Worm (Caenorhabditis elegans) whole organism, mixed stage, embryonic: ENCODE measurements around the gene F49F1.14.

Experiments
- M03D4.4 ChIP-seq: sonication (generic microtip); optimal IDR thresholded peaks from 2 replicates; lab custom pipeline; 2017; ENCODE audit warnings: mild to moderate bottlenecking, missing genetic modification characterization, missing compliant biosample characterization
- bed-3 ChIP-seq: fragments of 200-800 bp; sonication (Bioruptor generic); optimal IDR thresholded peaks from 3 replicates; lab custom pipeline; 2018; ENCODE audit warnings: mild to moderate bottlenecking, missing genetic modification characterization, moderate library complexity, missing compliant biosample characterization
- blmp-1 ChIP-seq: fragments of 150-350 bp; optimal IDR thresholded peaks from 2 replicates; lab custom pipeline; 2014; ENCODE audit warnings: missing biosample characterization, missing genetic modification characterization
- ceh-39 ChIP-seq: fragments of 150-350 bp; optimal IDR thresholded peaks from 2 replicates; lab custom pipeline; 2014; ENCODE audit warnings: missing biosample characterization, missing genetic modification characterization
- ceh-43 ChIP-seq: fragments of 200-800 bp; sonication (Bioruptor generic); optimal IDR thresholded peaks from 2 replicates; lab custom pipeline; 2018; ENCODE audit warnings: mild to moderate bottlenecking, missing genetic modification characterization, moderate library complexity, missing compliant biosample characterization
- ceh-83 ChIP-seq: fragments of 200-800 bp; sonication (Bioruptor generic); optimal IDR thresholded peaks from 2 replicates; lab custom pipeline; 2018; ENCODE audit warnings: mild to moderate bottlenecking, missing genetic modification characterization, missing compliant biosample characterization
- cnd-1 ChIP-seq: fragments of 200-800 bp; sonication (Bioruptor generic); optimal IDR thresholded peaks from 2 replicates; lab custom pipeline; 2018; ENCODE audit warnings: mild to moderate bottlenecking, missing genetic modification characterization, missing compliant biosample characterization
- drap-1 ChIP-seq: fragments of 200-800 bp; sonication (Bioruptor generic); optimal IDR thresholded peaks from 3 replicates; lab custom pipeline; 2018; ENCODE audit warnings: mild to moderate bottlenecking, missing genetic modification characterization, missing compliant biosample characterization
- elt-1 ChIP-seq: sonication (generic microtip); optimal IDR thresholded peaks from 2 replicates; lab custom pipeline; 2017; ENCODE audit warnings: missing genetic modification characterization, mild to moderate bottlenecking, missing compliant biosample characterization, antibody characterized with exemption, moderate library complexity, borderline replicate concordance; ENCODE audit not compliant: insufficient read depth
- elt-3 ChIP-seq: fragments of 150-350 bp; optimal IDR thresholded peaks from 2 replicates; lab custom pipeline; 2014; ENCODE audit warnings: missing biosample characterization, missing genetic modification characterization
- flh-1 ChIP-seq: fragments of 200-800 bp; sonication (Bioruptor generic); optimal IDR thresholded peaks from 2 replicates; lab custom pipeline; 2018; ENCODE audit warnings: mild to moderate bottlenecking, missing genetic modification characterization, moderate library complexity, missing compliant biosample characterization
- ham-2 ChIP-seq: fragments of 200-800 bp; sonication (Bioruptor generic); optimal IDR thresholded peaks from 2 replicates; lab custom pipeline; 2018; ENCODE audit warnings: mild to moderate bottlenecking, missing genetic modification characterization, missing compliant biosample characterization
- hlh-1 ChIP-seq: fragments of 150-350 bp; optimal IDR thresholded peaks from 2 replicates; lab custom pipeline; 2014; ENCODE audit warnings: missing biosample characterization, missing genetic modification reagents, missing genetic modification characterization
- lin-13 ChIP-seq: fragments of 150-350 bp; optimal IDR thresholded peaks from 2 replicates; lab custom pipeline; 2014; ENCODE audit warnings: missing biosample characterization, missing genetic modification characterization
- lin-32 ChIP-seq: fragments of 200-800 bp; sonication (Bioruptor generic); optimal IDR thresholded peaks from 2 replicates; lab custom pipeline; 2018; ENCODE audit warnings: mild to moderate bottlenecking, missing genetic modification characterization, missing compliant biosample characterization
- lsy-2 ChIP-seq: fragments of 150-350 bp; optimal IDR thresholded peaks from 2 replicates; lab custom pipeline; 2014; ENCODE audit warnings: missing biosample characterization, missing genetic modification characterization
- mab-5 ChIP-seq: fragments of 150-350 bp; optimal IDR thresholded peaks from 2 replicates; lab custom pipeline; 2014; ENCODE audit warnings: missing biosample characterization, missing genetic modification characterization
- nhr-12 ChIP-seq: fragments of 150-350 bp; optimal IDR thresholded peaks from 2 replicates; lab custom pipeline; 2014; ENCODE audit warnings: missing biosample characterization, missing genetic modification characterization
- nhr-2 ChIP-seq: fragments of 150-350 bp; optimal IDR thresholded peaks from 2 replicates; lab custom pipeline; 2014; ENCODE audit warnings: missing biosample characterization, missing genetic modification characterization
- nhr-237 ChIP-seq: fragments of 150-350 bp; optimal IDR thresholded peaks from 2 replicates; lab custom pipeline; 2014; ENCODE audit warnings: missing biosample characterization, missing genetic modification characterization
- nhr-28 ChIP-seq: fragments of 150-350 bp; optimal IDR thresholded peaks from 2 replicates; lab custom pipeline; 2014; ENCODE audit warnings: missing biosample characterization, missing genetic modification characterization
- nhr-76 ChIP-seq: sonication (generic microtip); optimal IDR thresholded peaks from 2 replicates; lab custom pipeline; 2017; ENCODE audit warnings: missing biosample characterization, missing genetic modification characterization
- pha-4 ChIP-seq: fragments of 150-350 bp; optimal IDR thresholded peaks from 2 replicates; lab custom pipeline; 2018; ENCODE audit warnings: missing biosample characterization, missing genetic modification reagents, missing genetic modification characterization
- sem-2 ChIP-seq: fragments of 200-800 bp; sonication (Bioruptor generic); optimal IDR thresholded peaks from 2 replicates; lab custom pipeline; 2018; ENCODE audit warnings: mild to moderate bottlenecking, missing genetic modification characterization, missing compliant biosample characterization
- snpc-4 ChIP-seq: fragments of 150-350 bp; optimal IDR thresholded peaks from 2 replicates; lab custom pipeline; 2014; ENCODE audit warnings: missing biosample characterization, missing genetic modification characterization
- sptf-1 ChIP-seq: sonication (generic microtip); optimal IDR thresholded peaks from 2 replicates; lab custom pipeline; 2017; ENCODE audit warnings: mild to moderate bottlenecking, missing genetic modification characterization, moderate library complexity, missing compliant biosample characterization
- tbx-8 ChIP-seq: fragments of 200-800 bp; sonication (Bioruptor generic); optimal IDR thresholded peaks from 2 replicates; lab custom pipeline; 2018; ENCODE audit warnings: mild to moderate bottlenecking, missing genetic modification characterization, moderate library complexity, missing compliant biosample characterization
- unc-39 ChIP-seq: fragments of 150-350 bp; optimal IDR thresholded peaks from 2 replicates; lab custom pipeline; 2014; ENCODE audit warnings: missing biosample characterization, missing genetic modification characterization
- unc-62 ChIP-seq: fragments of 150-350 bp; optimal IDR thresholded peaks from 2 replicates; lab custom pipeline; 2014; ENCODE audit warnings: missing biosample characterization, missing genetic modification reagents, missing genetic modification characterization
- zip-8 ChIP-seq: fragments of 150-350 bp; optimal IDR thresholded peaks from 2 replicates; lab custom pipeline; 2014; ENCODE audit warnings: missing biosample characterization, missing genetic modification characterization
- ztf-11 ChIP-seq: fragments of 150-350 bp; optimal IDR thresholded peaks from 2 replicates; lab custom pipeline; 2014; ENCODE audit warnings: missing biosample characterization, missing genetic modification characterization

F49F1.14 gene

DNA sequence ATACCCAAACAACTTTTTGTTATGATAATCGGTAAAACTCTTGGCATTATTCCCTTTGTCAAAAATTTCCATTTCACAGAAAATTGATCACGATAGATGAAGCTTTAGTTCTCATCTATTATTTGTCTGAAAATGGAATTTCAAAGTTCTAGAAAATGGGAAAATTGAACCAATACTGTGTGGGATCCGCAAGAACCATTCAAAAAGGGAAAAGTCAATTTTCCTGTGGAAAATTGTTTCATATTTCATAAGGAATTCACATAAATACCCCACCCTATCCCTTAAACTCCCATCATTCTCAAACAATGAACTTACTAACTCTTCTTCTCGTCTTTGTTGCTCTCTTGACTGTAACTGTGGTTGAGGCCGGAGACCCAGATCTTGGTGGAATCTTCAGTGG, 31.4 kb downstream of the F49F1.14 start, which contains the start of the genes C35B1.9 and C35B1.3:
Gene C35B1.9 (minus strand): TSS at position 101 of the 400 bp plus-strand sequence.
Gene C35B1.3 (plus strand): TSS at position 306 of the 400 bp plus-strand sequence.
- TF ChIP-seq ztf-11 (tag; lab: Kevin White, UChicago) (no peak), nhr-12 (no peak), pha-4 (tag; lab: Kevin White, UChicago) (no peak), bed-3 (GFP tag; lab: Kevin White, UChicago) (no peak), unc-62 (GFP tag; lab: Kevin White, UChicago) (no peak), zip-8 (tag; lab: Kevin White, UChicago) (no peak)

DNA sequence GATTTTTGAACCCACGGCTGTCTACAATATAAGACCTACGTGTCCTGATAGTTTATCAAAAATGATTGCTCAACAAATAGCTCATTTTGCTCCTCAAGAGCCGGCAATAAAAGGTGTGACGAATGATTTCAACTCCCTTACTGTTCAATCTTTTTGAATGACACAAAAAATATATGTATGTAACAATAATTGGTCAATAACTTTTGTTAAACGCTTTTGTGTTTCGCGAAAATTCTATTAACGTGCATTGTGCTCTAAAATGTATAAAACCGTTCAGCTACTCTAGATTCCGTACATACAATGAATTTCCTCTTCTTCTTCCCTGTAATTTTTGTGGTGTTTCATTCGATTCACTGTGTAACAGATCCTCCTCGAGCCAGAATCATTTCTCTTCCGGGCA, 32.8 kb downstream of the F49F1.14 start, which contains the start of gene C35B1.4:
Gene C35B1.4 (plus strand): TSS at position 301 of the 400 bp plus-strand sequence.
- TF ChIP-seq ceh-83 (GFP tag; lab: Kevin White, UChicago) (no peak), ham-2 (no peak), sem-2 (no peak), M03D4.4 (tag; lab: Kevin White, UChicago) (no peak), ceh-43 (GFP tag; lab: Kevin White, UChicago) (no peak), unc-39 (tag; lab: Kevin White, UChicago) (no peak), cnd-1 (tag; lab: Kevin White, UChicago) (no peak), hlh-1 (tag; lab: Kevin White, UChicago) (no peak), elt-3 (tag; lab: Kevin White, UChicago) (no peak), bed-3 (GFP tag; lab: Kevin White, UChicago) (no peak), nhr-237 (tag; lab: Kevin White, UChicago) (no peak), snpc-4 (tag; lab: Kevin White, UChicago) (no peak), pha-4 (tag; lab: Kevin White, UChicago) (no peak), lin-32 (GFP tag; lab: Kevin White, UChicago) (no peak), ztf-11 (tag; lab: Kevin White, UChicago) (no peak), flh-1 (GFP tag; lab: Kevin White, UChicago) (no peak), drap-1 (no peak), nhr-12 (no peak), mab-5 (no peak), nhr-76 (tag; lab: Kevin White, UChicago) (no peak)
- TF ChIP-seq, all 35 proteins: peak for 0

DNA sequence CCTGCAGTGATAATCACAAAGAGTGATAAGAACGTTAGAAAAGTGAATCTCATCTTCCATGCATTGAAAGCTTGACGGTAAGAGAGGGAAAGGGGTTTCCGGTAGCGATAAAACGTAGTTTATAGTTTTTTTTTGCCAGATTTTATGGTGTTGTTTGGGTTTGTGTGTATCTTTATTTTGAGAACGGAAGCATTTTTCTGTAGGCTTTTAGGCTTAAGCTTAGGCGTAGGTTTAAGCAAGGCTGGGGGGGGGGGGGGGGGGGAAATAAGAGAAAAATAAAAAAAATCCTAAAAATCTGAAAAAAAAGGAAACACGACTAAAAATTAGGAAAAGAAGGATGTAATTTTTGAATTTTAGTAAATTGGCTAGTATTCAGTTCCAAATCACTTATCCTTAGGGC, 33.4 kb downstream of the F49F1.14 start, which contains the start of gene C35B1.8:
Gene C35B1.8 (minus strand): TSS at position 101 of the 400 bp plus-strand sequence.
- TF ChIP-seq nhr-76 (tag; lab: Kevin White, UChicago) (no peak), nhr-12 (no peak), flh-1 (GFP tag; lab: Kevin White, UChicago) (no peak), ztf-11 (tag; lab: Kevin White, UChicago) (no peak), lin-13 (tag; lab: Kevin White, UChicago) (no peak), sptf-1 (no peak)

DNA sequence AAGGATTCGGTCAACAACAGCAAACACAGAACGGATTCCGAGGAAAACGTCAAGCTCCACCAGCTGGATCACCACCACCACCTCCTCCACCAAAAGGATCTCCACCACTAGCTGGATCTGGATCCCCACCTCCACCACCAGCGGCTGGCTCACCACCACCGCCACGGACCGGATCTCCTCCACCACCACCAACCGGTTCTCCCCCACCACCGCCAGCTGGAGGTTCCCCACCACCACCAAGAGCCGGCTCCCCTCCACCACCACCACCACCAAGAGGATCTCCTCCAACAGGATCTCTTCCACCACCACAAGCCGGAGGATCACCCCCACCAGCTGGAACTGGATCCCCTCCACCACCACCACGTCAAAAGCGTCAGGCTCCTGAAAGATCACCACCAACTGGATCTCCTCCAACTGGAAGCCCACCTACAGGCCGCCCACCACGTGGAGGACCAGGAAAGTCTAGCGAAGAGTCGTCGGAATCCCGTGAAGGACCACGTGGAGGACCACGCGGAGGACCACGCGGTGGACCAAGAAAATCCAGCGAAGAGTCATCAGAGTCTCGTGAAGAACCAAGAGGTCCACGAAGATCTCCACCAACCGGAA, 35.5 kb downstream of the F49F1.14 start:
- no peak for TF ChIP-seq M03D4.4 (tag; lab: Kevin White, UChicago)
- no peak for TF ChIP-seq lin-32 (GFP tag; lab: Kevin White, UChicago)
- TF ChIP-seq unc-62 (GFP tag; lab: Kevin White, UChicago), result no peak
- no peak for TF ChIP-seq snpc-4 (tag; lab: Kevin White, UChicago)
- TF ChIP-seq pha-4 (tag; lab: Kevin White, UChicago), result no peak
- no peak for TF ChIP-seq sem-2
- TF ChIP-seq tbx-8 (GFP tag; lab: Kevin White, UChicago), result no peak
- TF ChIP-seq blmp-1 (tag; lab: Kevin White, UChicago), result no peak
- TF ChIP-seq bed-3 (GFP tag; lab: Kevin White, UChicago), result no peak
- TF ChIP-seq flh-1 (GFP tag; lab: Kevin White, UChicago), result no peak
- no peak for TF ChIP-seq sptf-1
- no peak for TF ChIP-seq hlh-1 (tag; lab: Kevin White, UChicago)
- TF ChIP-seq cnd-1 (tag; lab: Kevin White, UChicago), result no peak
- no peak for TF ChIP-seq ceh-39 (tag; lab: Kevin White, UChicago)
- no peak for TF ChIP-seq lin-13 (tag; lab: Kevin White, UChicago)
- no peak for TF ChIP-seq lsy-2
- no peak for TF ChIP-seq nhr-76 (tag; lab: Kevin White, UChicago)
- no peak for TF ChIP-seq zip-8 (tag; lab: Kevin White, UChicago)
- no peak for TF ChIP-seq nhr-12
- TF ChIP-seq, all 35 proteins: peak for 0

DNA sequence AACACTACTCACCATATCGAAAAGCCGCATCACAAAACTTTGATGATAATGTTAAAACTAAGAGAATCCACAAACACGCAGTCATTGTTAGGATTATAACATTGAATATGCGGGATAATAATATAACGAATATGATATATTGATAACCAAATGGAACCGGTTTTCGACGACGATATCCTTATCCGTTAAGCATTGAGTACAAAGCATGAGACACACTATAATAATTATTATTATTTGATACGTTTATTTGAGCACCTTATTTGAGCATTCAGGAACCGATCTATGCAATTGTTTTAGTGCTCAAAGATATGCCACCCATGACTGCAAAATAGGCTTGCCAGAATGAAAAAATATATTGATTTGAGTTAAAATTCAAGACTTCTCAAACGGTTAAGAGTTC, 37.7 kb downstream of the F49F1.14 start, which contains the start of gene W03D2.9:
Gene W03D2.9 (minus strand): TSS at position 101 of the 400 bp plus-strand sequence.
- TF ChIP-seq blmp-1 (tag; lab: Kevin White, UChicago) (no peak), sem-2 (no peak), flh-1 (GFP tag; lab: Kevin White, UChicago) (no peak), ceh-39 (tag; lab: Kevin White, UChicago) (no peak), lin-32 (GFP tag; lab: Kevin White, UChicago) (no peak), nhr-28 (tag; lab: Kevin White, UChicago) (no peak), elt-3 (tag; lab: Kevin White, UChicago) (no peak), sptf-1 (no peak), lsy-2 (no peak), mab-5 (no peak), drap-1 (no peak), elt-1 (tag; lab: Kevin White, UChicago) (no peak), M03D4.4 (tag; lab: Kevin White, UChicago) (no peak), nhr-2 (tag; lab: Kevin White, UChicago) (no peak), ham-2 (no peak)
